Worm (Caenorhabditis elegans) whole organism, early embryonic: ENCODE data around the gene ugt-5.
A peak's percentile ranks its signal among the peaks of the same experiment; 100 is the strongest.

ENCODE experiments used
- B0310.2 ChIP-seq: sonication (generic microtip); optimal IDR thresholded peaks from 2 replicates; lab custom pipeline; 2016; ENCODE audit warnings: mild to moderate bottlenecking, missing genetic modification characterization, missing compliant biosample characterization
- F13C5.2 ChIP-seq: sonication (generic microtip); optimal IDR thresholded peaks from 2 replicates; lab custom pipeline; 2017; ENCODE audit warnings: mild to moderate bottlenecking, missing genetic modification characterization, inconsistent platforms, missing compliant biosample characterization
- aly-1 ChIP-seq: sonication (generic microtip); optimal IDR thresholded peaks from 2 replicates; lab custom pipeline; 2016; ENCODE audit warnings: missing genetic modification characterization, missing compliant biosample characterization
- ama-1 ChIP-seq: fragments of 150-350 bp; optimal IDR thresholded peaks from 2 replicates; lab custom pipeline; 2014
- ceh-13 ChIP-seq: fragments of 200-800 bp; sonication (Bioruptor generic); optimal IDR thresholded peaks from 2 replicates; lab custom pipeline; 2018; ENCODE audit warnings: mild to moderate bottlenecking, missing genetic modification characterization, missing compliant biosample characterization
- ceh-36 ChIP-seq: sonication (generic microtip); optimal IDR thresholded peaks from 2 replicates; lab custom pipeline; 2016; ENCODE audit warnings: missing genetic modification characterization, inconsistent platforms, missing compliant biosample characterization
- ets-7 ChIP-seq: sonication (generic microtip); optimal IDR thresholded peaks from 2 replicates; lab custom pipeline; 2016; ENCODE audit warnings: missing genotype, missing genetic modification characterization, missing compliant biosample characterization
- flt-1 ChIP-seq: fragments of 200-800 bp; sonication (Bioruptor generic); IDR thresholded peaks from 2 replicates; pipeline ENCODE4 v1.3.6; 2022; ENCODE audit warnings: missing genetic modification characterization, missing compliant biosample characterization
- hmbx-1 ChIP-seq: sonication (generic microtip); optimal IDR thresholded peaks from 2 replicates; lab custom pipeline; 2016; ENCODE audit warnings: mild to moderate bottlenecking, missing genetic modification characterization, missing compliant biosample characterization
- hmg-4 ChIP-seq: fragments of 200-800 bp; sonication (Bioruptor generic); optimal IDR thresholded peaks from 2 replicates; lab custom pipeline; 2018; ENCODE audit warnings: mild to moderate bottlenecking, missing genetic modification characterization, missing compliant biosample characterization
- hnd-1 ChIP-seq: sonication (generic microtip); optimal IDR thresholded peaks from 2 replicates; lab custom pipeline; 2016; ENCODE audit warnings: missing genetic modification characterization, missing compliant biosample characterization
- pes-1 ChIP-seq: fragments of 200-800 bp; sonication (Bioruptor generic); IDR thresholded peaks from 2 replicates; pipeline ENCODE4 v1.3.6; 2022; ENCODE audit warnings: missing genetic modification reagents, missing genetic modification characterization, missing compliant biosample characterization
- scrt-1 ChIP-seq: fragments of 200-800 bp; sonication (Bioruptor generic); IDR thresholded peaks from 2 replicates; pipeline ENCODE4 v1.3.6; 2022; ENCODE audit warnings: missing genetic modification characterization, missing compliant biosample characterization
- sea-1 ChIP-seq: fragments of 200-800 bp; sonication (Bioruptor generic); conservative IDR thresholded peaks from 2 replicates; pipeline ENCODE4 v1.3.6; 2022; ENCODE audit warnings: missing genetic modification characterization, missing compliant biosample characterization
- tbx-11 ChIP-seq: fragments of 200-800 bp; sonication (Bioruptor generic); IDR thresholded peaks from 2 replicates; pipeline ENCODE4 v1.3.6; 2022; ENCODE audit warnings: missing genetic modification characterization, missing compliant biosample characterization
- tbx-37 ChIP-seq: fragments of 200-800 bp; sonication (Bioruptor generic); conservative IDR thresholded peaks from 2 replicates; pipeline ENCODE4 v1.3.6; 2022; ENCODE audit warnings: missing genetic modification reagents, missing genetic modification characterization, missing compliant biosample characterization
- tra-4 ChIP-seq: sonication (generic microtip); optimal IDR thresholded peaks from 2 replicates; lab custom pipeline; 2017; ENCODE audit warnings: missing genetic modification characterization, missing compliant biosample characterization

ugt-5 gene

ce11 chrV:12816672-12817071 is 23.9 kb upstream of the ugt-5 start:
- no peak for TF ChIP-seq aly-1 (tag; lab: Kevin White, UChicago)
- no peak for TF ChIP-seq ama-1 (lab: Kevin White, UChicago)
- no peak for TF ChIP-seq B0310.2 (tag; lab: Kevin White, UChicago)
- TF ChIP-seq ceh-36 (tag; lab: Kevin White, UChicago): no peak
- TF ChIP-seq sea-1 (GFP tag; lab: Robert Waterston, UW): no peak
- no peak for TF ChIP-seq ceh-13
- TF ChIP-seq scrt-1 (GFP tag; lab: Robert Waterston, UW): no peak
- TF ChIP-seq ets-7 (tag; lab: Kevin White, UChicago): no peak
- TF ChIP-seq hmbx-1 (tag; lab: Kevin White, UChicago): no peak
- no peak for TF ChIP-seq hnd-1 (tag; lab: Kevin White, UChicago)
- TF ChIP-seq pes-1 (GFP tag; lab: Robert Waterston, UW): no peak
- no peak for TF ChIP-seq tbx-11 (GFP tag; lab: Robert Waterston, UW)
- TF ChIP-seq tbx-37 (GFP tag; lab: Robert Waterston, UW): no peak
- no peak for TF ChIP-seq F13C5.2 (tag; lab: Kevin White, UChicago)
- no peak for TF ChIP-seq tra-4 (tag; lab: Kevin White, UChicago)
- TF ChIP-seq hmg-4: no peak
- TF ChIP-seq flt-1: no peak

ce11 chrV:12815386-12815785 is 22.6 kb upstream of the ugt-5 start:
- TF ChIP-seq B0310.2 (tag; lab: Kevin White, UChicago) (no peak), hmg-4 (no peak), tbx-37 (GFP tag; lab: Robert Waterston, UW) (no peak), hmbx-1 (tag; lab: Kevin White, UChicago) (no peak)

ce11 chrV:12814481-12814882 is 21.7 kb upstream of the ugt-5 start:
- TF ChIP-seq aly-1 (tag; lab: Kevin White, UChicago) (peak; percentile 10), tra-4 (tag; lab: Kevin White, UChicago) (no peak), hmg-4 (peak; percentile 52), sea-1 (GFP tag; lab: Robert Waterston, UW) (no peak), hnd-1 (tag; lab: Kevin White, UChicago) (no peak), pes-1 (GFP tag; lab: Robert Waterston, UW) (no peak), ceh-36 (tag; lab: Kevin White, UChicago) (no peak), ets-7 (tag; lab: Kevin White, UChicago) (no peak), ama-1 (lab: Kevin White, UChicago) (no peak), tbx-37 (GFP tag; lab: Robert Waterston, UW) (no peak), B0310.2 (tag; lab: Kevin White, UChicago) (no peak), F13C5.2 (tag; lab: Kevin White, UChicago) (peak; percentile 2), scrt-1 (GFP tag; lab: Robert Waterston, UW) (no peak)

ce11 chrV:12814022-12814421 is 21.3 kb upstream of the ugt-5 start, which contains the start of gene ZC443.3:
Gene ZC443.3 (minus strand): TSS chrV:12814122.
- TF ChIP-seq sea-1 (GFP tag; lab: Robert Waterston, UW) (no peak), scrt-1 (GFP tag; lab: Robert Waterston, UW) (no peak), ama-1 (lab: Kevin White, UChicago) (no peak), B0310.2 (tag; lab: Kevin White, UChicago) (no peak), ceh-13 (no peak)

ce11 chrV:12811810-12812209 is 19.0 kb upstream of the ugt-5 start:
- TF ChIP-seq B0310.2 (tag; lab: Kevin White, UChicago) (no peak), tbx-37 (GFP tag; lab: Robert Waterston, UW) (no peak), F13C5.2 (tag; lab: Kevin White, UChicago) (no peak), tbx-11 (GFP tag; lab: Robert Waterston, UW) (no peak)

- no peak for TF ChIP-seq sea-1 (GFP tag; lab: Robert Waterston, UW)
- no peak for TF ChIP-seq hmg-4
- no peak for TF ChIP-seq ceh-13
- no peak for TF ChIP-seq tbx-11 (GFP tag; lab: Robert Waterston, UW)
- TF ChIP-seq hnd-1 (tag; lab: Kevin White, UChicago): no peak
- TF ChIP-seq pes-1 (GFP tag; lab: Robert Waterston, UW): no peak
- TF ChIP-seq ets-7 (tag; lab: Kevin White, UChicago): no peak
- TF ChIP-seq tbx-37 (GFP tag; lab: Robert Waterston, UW): no peak
- TF ChIP-seq ceh-36 (tag; lab: Kevin White, UChicago): no peak
- no peak for TF ChIP-seq B0310.2 (tag; lab: Kevin White, UChicago)
- no peak for TF ChIP-seq scrt-1 (GFP tag; lab: Robert Waterston, UW)
- no peak for TF ChIP-seq aly-1 (tag; lab: Kevin White, UChicago)
Measured at ce11 chrV:12811126-12811525, 18.4 kb upstream of the ugt-5 start, which contains the start of gene ZC443.2. Gene ZC443.2 (minus strand): TSS chrV:12811192.

DNA sequence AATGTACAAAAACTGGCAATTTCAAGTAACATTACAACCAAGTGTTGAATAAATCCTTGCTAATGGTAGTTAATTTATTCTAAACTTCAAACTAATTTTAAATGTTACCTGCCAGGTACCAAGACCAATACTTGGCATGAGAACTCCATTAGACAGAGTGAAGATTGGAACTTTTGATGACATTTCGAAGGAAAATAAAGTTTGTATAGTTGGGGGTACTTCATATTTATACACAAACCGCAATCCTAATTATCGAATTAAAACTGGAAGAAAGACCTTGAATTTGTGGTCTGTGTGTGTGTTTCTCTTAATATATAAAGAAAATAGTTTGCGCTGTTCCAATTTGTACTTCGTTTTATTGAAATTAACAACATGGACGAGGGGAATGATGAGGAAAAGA is 17.1 kb upstream of the ugt-5 start, which contains the start of gene ZC443.1:
Gene ZC443.1, minus strand, starts transcription at position 205 of the 400 bp plus-strand sequence.
- TF ChIP-seq tbx-37 (GFP tag; lab: Robert Waterston, UW) (no peak), B0310.2 (tag; lab: Kevin White, UChicago) (no peak), hmbx-1 (tag; lab: Kevin White, UChicago) (no peak)

ce11 chrV:12806190-12806589 is 13.4 kb upstream of the ugt-5 start, which contains the start of gene ZC443.7:
Gene ZC443.7 (plus strand): TSS chrV:12806490.
- no peak for TF ChIP-seq flt-1
- no peak for TF ChIP-seq aly-1 (tag; lab: Kevin White, UChicago)
- TF ChIP-seq ceh-36 (tag; lab: Kevin White, UChicago): no peak
- TF ChIP-seq ets-7 (tag; lab: Kevin White, UChicago): no peak
- no peak for TF ChIP-seq tbx-11 (GFP tag; lab: Robert Waterston, UW)
- no peak for TF ChIP-seq hnd-1 (tag; lab: Kevin White, UChicago)
- TF ChIP-seq pes-1 (GFP tag; lab: Robert Waterston, UW): no peak
- no peak for TF ChIP-seq scrt-1 (GFP tag; lab: Robert Waterston, UW)
- no peak for TF ChIP-seq ceh-13
- TF ChIP-seq tra-4 (tag; lab: Kevin White, UChicago): no peak
- no peak for TF ChIP-seq ama-1 (lab: Kevin White, UChicago)
- no peak for TF ChIP-seq tbx-37 (GFP tag; lab: Robert Waterston, UW)
- no peak for TF ChIP-seq B0310.2 (tag; lab: Kevin White, UChicago)
- TF ChIP-seq F13C5.2 (tag; lab: Kevin White, UChicago): no peak
- TF ChIP-seq hmbx-1 (tag; lab: Kevin White, UChicago): no peak
- TF ChIP-seq sea-1 (GFP tag; lab: Robert Waterston, UW): no peak
